Fruit fly (Drosophila melanogaster) whole organism, adult: ENCODE results near the gene CG6614.

ENCODE experiments used
- CG11617 ChIP-seq: fragments of 200-800 bp; sonication (Bioruptor generic); optimal IDR thresholded peaks from 2 replicates; lab custom pipeline; 2017; ENCODE audit warnings: mild to moderate bottlenecking, missing biosample characterization, missing genetic modification reagents, missing genetic modification characterization
- CG12768 ChIP-seq: fragments of 200-800 bp; sonication (Bioruptor generic); optimal IDR thresholded peaks from 2 replicates; lab custom pipeline; 2017; ENCODE audit warnings: missing biosample characterization, missing genetic modification characterization, mild to moderate bottlenecking, moderate library complexity, missing genetic modification reagents
- CG14711 ChIP-seq: fragments of 200-800 bp; sonication (Bioruptor generic); optimal IDR thresholded peaks from 2 replicates; lab custom pipeline; 2018; ENCODE audit warnings: missing biosample characterization, mild to moderate bottlenecking, missing genetic modification characterization, moderate library complexity
- CG1620 ChIP-seq: fragments of 200-800 bp; sonication (Bioruptor generic); optimal IDR thresholded peaks from 2 replicates; lab custom pipeline; 2016; ENCODE audit warnings: missing biosample characterization, missing genetic modification characterization
- CG33017 ChIP-seq: fragments of 200-800 bp; sonication (Bioruptor generic); optimal IDR thresholded peaks from 2 replicates; lab custom pipeline; 2018; ENCODE audit warnings: missing biosample characterization, mild to moderate bottlenecking, missing genetic modification characterization, moderate library complexity
- CG5204 ChIP-seq: fragments of 200-800 bp; sonication (Bioruptor generic); optimal IDR thresholded peaks from 2 replicates; lab custom pipeline; 2016; ENCODE audit warnings: missing biosample characterization, missing genetic modification characterization
- CG7045 ChIP-seq: fragments of 200-800 bp; sonication (Bioruptor generic); optimal IDR thresholded peaks from 2 replicates; lab custom pipeline; 2017; ENCODE audit warnings: missing biosample characterization, mild to moderate bottlenecking, missing genetic modification characterization
- CG7101 ChIP-seq: fragments of 200-800 bp; sonication (Bioruptor generic); optimal IDR thresholded peaks from 2 replicates; lab custom pipeline; 2018; ENCODE audit warnings: missing biosample characterization, mild to moderate bottlenecking, missing genetic modification characterization, moderate library complexity
- Clk ChIP-seq: fragments of 200-800 bp; sonication (Bioruptor generic); optimal IDR thresholded peaks from 2 replicates; lab custom pipeline; 2017; ENCODE audit warnings: missing biosample characterization, missing genetic modification characterization
- Crg-1 ChIP-seq: fragments of 200-800 bp; sonication (Bioruptor generic); optimal IDR thresholded peaks from 2 replicates; lab custom pipeline; 2016; ENCODE audit warnings: missing biosample characterization, missing genetic modification characterization
- Hr96 ChIP-seq: fragments of 200-800 bp; sonication (Bioruptor generic); optimal IDR thresholded peaks from 2 replicates; lab custom pipeline; 2016; ENCODE audit warnings: missing biosample characterization, missing genetic modification characterization
- Mnt ChIP-seq: fragments of 200-800 bp; sonication (Bioruptor generic); optimal IDR thresholded peaks from 2 replicates; lab custom pipeline; 2016; ENCODE audit warnings: missing biosample characterization, mild to moderate bottlenecking, missing genetic modification characterization
- bab1 ChIP-seq: fragments of 200-800 bp; sonication (Bioruptor generic); optimal IDR thresholded peaks from 3 replicates; lab custom pipeline; 2019; ENCODE audit warnings: missing biosample characterization, mild to moderate bottlenecking, missing genetic modification characterization, moderate library complexity
- cic ChIP-seq: fragments of 200-800 bp; sonication (Bioruptor generic); optimal IDR thresholded peaks from 2 replicates; lab custom pipeline; 2017; ENCODE audit warnings: missing biosample characterization, mild to moderate bottlenecking, missing genetic modification characterization, moderate library complexity
- cnc ChIP-seq, 2 experiments: fragments of >200 bp; optimal IDR thresholded peaks; 2 replicates each; lab custom pipeline; 2017
- kay ChIP-seq: fragments of 200-800 bp; sonication (Bioruptor generic); peaks from one replicate; lab custom pipeline; 2016; ENCODE audit warnings: missing biosample characterization, missing genetic modification characterization, borderline replicate concordance
- ovo ChIP-seq: fragments of 200-800 bp; sonication (Bioruptor generic); optimal IDR thresholded peaks from 2 replicates; lab custom pipeline; 2016; ENCODE audit warnings: missing biosample characterization, missing genetic modification characterization
- pad ChIP-seq: fragments of 200-800 bp; sonication (Bioruptor generic); optimal IDR thresholded peaks from 3 replicates; lab custom pipeline; 2017; ENCODE audit warnings: missing biosample characterization, missing genetic modification characterization, mild to moderate bottlenecking, moderate library complexity, missing genetic modification reagents
- tj ChIP-seq: fragments of 200-800 bp; sonication (Bioruptor generic); optimal IDR thresholded peaks from 3 replicates; lab custom pipeline; 2017; ENCODE audit warnings: missing biosample characterization, mild to moderate bottlenecking, missing genetic modification characterization, moderate library complexity
- toe ChIP-seq: fragments of 200-800 bp; sonication (Bioruptor generic); optimal IDR thresholded peaks from 2 replicates; lab custom pipeline; 2016; ENCODE audit warnings: missing biosample characterization, missing genetic modification characterization

The CG6614 gene

DNA sequence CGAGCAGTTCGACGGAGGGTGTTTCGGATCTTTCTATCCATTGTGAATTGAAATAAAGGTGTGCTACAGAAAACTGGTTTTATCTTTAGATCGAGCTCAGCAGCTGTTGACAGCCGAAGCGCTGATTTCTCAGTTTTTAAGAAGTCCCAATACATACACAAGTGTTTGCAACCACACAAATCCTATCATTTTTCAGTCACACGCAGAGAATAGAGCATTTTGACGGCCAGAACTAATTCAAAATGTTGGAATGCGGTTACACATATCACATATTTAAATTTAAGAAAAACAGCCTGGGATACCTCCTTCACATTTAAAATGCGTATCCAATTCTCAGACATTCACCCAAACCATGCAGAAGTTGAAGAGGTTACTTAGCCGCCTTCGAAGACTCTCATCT lies at the start of gene CG6614:
Gene CG6614 (minus strand): TSS at position 101 of the 400 bp plus-strand sequence.
- TF ChIP-seq Crg-1 (no peak), CG14711 (tag; lab: Kevin White, UChicago) (no peak), CG7045 (no peak), CG11617 (no peak), Clk (GFP tag; lab: Kevin White, UChicago) (no peak), cic (GFP tag; lab: Kevin White, UChicago) (no peak), tj (GFP tag; lab: Kevin White, UChicago) (no peak), CG7101 (tag; lab: Kevin White, UChicago) (no peak), Hr96 (GFP tag; lab: Kevin White, UChicago) (no peak), ovo (GFP tag; lab: Kevin White, UChicago) (no peak), bab1 (no peak), kay (GFP tag; lab: Kevin White, UChicago) (no peak), toe (GFP tag; lab: Kevin White, UChicago) (no peak), Mnt (GFP tag; lab: Kevin White, UChicago) (no peak), pad (GFP tag; lab: Kevin White, UChicago) (no peak), CG1620 (GFP tag; lab: Kevin White, UChicago) (no peak), CG12768 (GFP tag; lab: Kevin White, UChicago) (no peak), CG5204 (GFP tag; lab: Kevin White, UChicago) (no peak)

DNA sequence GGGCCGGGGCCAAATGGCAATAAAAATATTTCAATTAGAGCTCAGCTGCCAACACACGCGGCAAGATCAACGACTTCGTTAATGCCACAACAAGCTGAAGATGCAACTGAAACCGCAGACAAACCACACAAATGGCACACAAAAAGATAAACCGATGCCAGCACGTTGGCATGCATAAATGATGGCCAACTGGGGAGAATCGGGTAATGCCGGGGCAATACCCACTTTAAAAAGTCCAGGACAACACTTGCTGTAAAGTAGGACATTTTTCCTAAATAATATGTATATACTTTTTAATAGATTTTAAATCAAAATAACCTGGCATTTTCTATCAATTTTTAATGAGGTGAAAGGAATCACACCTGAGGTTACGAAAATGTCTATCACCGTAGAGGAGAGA lies 45.9 kb upstream of the CG6614 start, which contains the start of gene CG4988:
Gene CG4988 (plus strand): TSS at position 301 of the 400 bp plus-strand sequence.
- TF ChIP-seq CG33017, result no peak
- TF ChIP-seq bab1, result no peak
- no peak for TF ChIP-seq tj (GFP tag; lab: Kevin White, UChicago)

DNA sequence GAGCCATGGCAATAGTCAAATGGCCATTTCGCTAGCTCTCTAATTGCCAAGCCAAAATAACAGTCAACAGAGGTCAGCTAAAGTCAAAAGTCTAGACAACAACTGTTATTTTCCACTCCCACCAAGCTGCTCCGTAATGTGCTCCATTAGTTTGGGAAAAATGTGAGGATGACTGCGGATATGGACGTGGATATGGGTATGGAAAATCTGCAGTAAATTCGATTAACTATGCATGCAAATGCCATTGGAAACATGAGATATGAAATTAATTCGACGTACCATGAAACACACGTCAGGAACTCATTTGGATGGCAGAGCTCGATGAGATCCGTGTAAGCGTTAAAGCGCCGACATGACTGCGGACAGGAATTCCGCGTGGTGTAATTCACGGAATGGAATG lies 14.3 kb upstream of the CG6614 start, which contains the start of gene CG44477:
Gene CG44477 (plus strand): TSS at position 301 of the 400 bp plus-strand sequence.
- no peak for TF ChIP-seq CG11617
- TF ChIP-seq CG7101 (tag; lab: Kevin White, UChicago), result no peak
- TF ChIP-seq CG5204 (GFP tag; lab: Kevin White, UChicago), result no peak

DNA sequence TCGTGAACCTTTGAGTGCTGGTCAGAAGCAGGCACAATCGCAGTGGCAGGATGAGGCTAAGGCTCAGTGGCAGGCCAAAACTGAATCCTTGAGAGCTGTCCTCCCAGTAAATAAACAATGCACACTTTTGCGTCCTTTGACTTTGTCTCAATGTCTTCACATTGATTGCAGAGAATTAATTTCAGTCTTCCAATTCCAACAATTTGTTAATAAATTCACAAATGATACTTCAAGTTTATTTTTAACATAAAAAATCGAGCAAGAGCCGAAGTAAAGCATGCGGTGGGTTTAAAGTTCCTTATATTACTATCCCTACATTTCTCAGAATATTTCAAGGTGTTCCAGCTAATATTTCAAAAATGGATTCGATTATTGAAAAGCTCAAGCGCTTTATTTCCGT lies 8.5 kb upstream of the CG6614 start, which contains the start of gene CG43167:
Gene CG43167 (plus strand): TSS at position 301 of the 400 bp plus-strand sequence.
- TF ChIP-seq CG12768 (GFP tag; lab: Kevin White, UChicago) (no peak), CG11617 (no peak), bab1 (no peak), CG7101 (tag; lab: Kevin White, UChicago) (no peak), Mnt (GFP tag; lab: Kevin White, UChicago) (no peak), CG33017 (no peak), Hr96 (GFP tag; lab: Kevin White, UChicago) (no peak), Clk (GFP tag; lab: Kevin White, UChicago) (no peak), cic (GFP tag; lab: Kevin White, UChicago) (no peak), CG5204 (GFP tag; lab: Kevin White, UChicago) (no peak), CG14711 (tag; lab: Kevin White, UChicago) (no peak), pad (GFP tag; lab: Kevin White, UChicago) (no peak)

DNA sequence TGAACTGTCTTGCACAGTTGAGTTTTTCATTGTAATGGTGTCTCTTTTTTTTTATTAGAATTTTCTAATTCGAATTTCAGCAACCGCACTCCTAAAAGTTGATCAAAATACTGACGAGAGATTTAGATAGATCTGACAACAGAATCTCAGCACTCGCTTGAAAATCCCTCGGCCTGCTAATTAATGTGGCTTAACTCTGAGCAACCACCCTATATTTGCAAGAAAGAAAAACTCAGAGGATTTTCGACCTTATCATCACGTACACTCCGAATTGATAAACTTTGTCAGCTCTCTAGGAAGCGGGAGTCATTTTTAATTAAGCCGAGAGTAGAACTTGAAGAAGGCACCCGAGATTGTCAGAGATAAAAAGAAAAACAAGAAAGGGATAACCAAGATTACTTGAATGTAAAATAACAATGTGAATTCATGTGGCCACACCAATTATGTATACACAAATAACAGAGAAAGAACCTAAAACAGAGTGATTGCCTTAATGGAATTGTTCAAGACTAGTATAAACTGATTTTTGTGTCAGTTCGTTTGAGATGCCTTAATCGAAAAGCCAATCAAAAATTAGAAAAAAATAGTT lies 3.4 kb upstream of the CG6614 start, which contains the start of the genes CG12307 and CG4983:
Gene CG12307 (minus strand): TSS at position 101 of the 589 bp plus-strand sequence.
Gene CG4983 (plus strand): TSS at position 539 of the 589 bp plus-strand sequence.
- TF ChIP-seq pad (GFP tag; lab: Kevin White, UChicago), result no peak
- TF ChIP-seq Mnt (GFP tag; lab: Kevin White, UChicago), result no peak
- TF ChIP-seq bab1, result no peak
- no peak for TF ChIP-seq CG12768 (GFP tag; lab: Kevin White, UChicago)
- TF ChIP-seq CG14711 (tag; lab: Kevin White, UChicago), result no peak
- TF ChIP-seq CG1620 (GFP tag; lab: Kevin White, UChicago), result no peak
- TF ChIP-seq CG7045, result no peak
- no peak for TF ChIP-seq CG5204 (GFP tag; lab: Kevin White, UChicago)
- no peak for TF ChIP-seq kay (GFP tag; lab: Kevin White, UChicago)
- no peak for TF ChIP-seq ovo (GFP tag; lab: Kevin White, UChicago)
- TF ChIP-seq tj (GFP tag; lab: Kevin White, UChicago), result no peak
- TF ChIP-seq CG7101 (tag; lab: Kevin White, UChicago), result no peak
- TF ChIP-seq CG11617, result no peak
- no peak for TF ChIP-seq CG33017
- TF ChIP-seq Hr96 (GFP tag; lab: Kevin White, UChicago), result no peak
- TF ChIP-seq Clk (GFP tag; lab: Kevin White, UChicago), result no peak
- TF ChIP-seq cnc (optimal IDR thresholded peaks at IDR 0.05; lab: Kevin White, UChicago), result no peak
- TF ChIP-seq Crg-1, result no peak
- TF ChIP-seq cic (GFP tag; lab: Kevin White, UChicago), result no peak

DNA sequence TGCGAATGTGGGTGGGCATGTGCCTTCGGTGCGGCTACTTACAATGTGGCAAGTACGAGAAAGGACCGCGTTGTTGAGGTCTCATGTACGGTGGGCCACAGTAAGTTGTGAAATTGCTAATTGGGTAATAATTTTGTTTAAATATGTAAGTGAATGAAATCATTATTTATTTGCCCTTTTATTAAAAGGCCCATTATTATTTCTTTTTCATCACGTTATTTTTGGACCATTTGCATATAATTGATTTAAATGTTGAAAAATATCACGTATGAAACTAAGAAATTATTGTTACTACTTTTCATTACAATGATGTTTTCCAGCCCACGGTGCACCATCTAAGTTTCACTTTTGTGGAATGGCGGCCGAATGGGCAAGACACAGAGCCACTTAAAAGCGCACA lies 20.3 kb downstream of the CG6614 start:
- TF ChIP-seq CG5204 (GFP tag; lab: Kevin White, UChicago), result peak; percentile 44
- TF ChIP-seq pad (GFP tag; lab: Kevin White, UChicago), result no peak

DNA sequence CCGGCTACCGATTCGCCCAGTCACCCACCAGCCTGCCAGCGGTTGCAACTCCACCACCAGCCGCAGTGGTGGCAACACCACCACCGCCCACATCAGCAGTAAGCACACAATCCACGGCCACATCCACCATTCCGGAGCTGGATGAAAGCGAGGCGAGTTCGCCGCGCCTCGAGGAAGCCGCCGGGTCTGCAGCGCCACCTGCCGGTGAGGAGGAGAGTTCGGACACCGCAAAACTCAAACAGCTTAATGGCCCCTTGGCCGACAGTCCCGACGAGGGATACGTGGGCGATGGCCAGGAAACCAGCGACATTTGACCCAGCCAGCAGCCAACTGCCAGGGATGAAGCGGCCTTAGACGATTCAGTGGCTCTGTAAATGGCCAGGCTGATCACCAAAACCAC lies 24.4 kb downstream of the CG6614 start:
- no peak for TF ChIP-seq CG33017
- TF ChIP-seq CG12768 (GFP tag; lab: Kevin White, UChicago), result no peak
- TF ChIP-seq ovo (GFP tag; lab: Kevin White, UChicago), result no peak
- TF ChIP-seq cic (GFP tag; lab: Kevin White, UChicago), result no peak
- TF ChIP-seq CG7101 (tag; lab: Kevin White, UChicago), result no peak
- TF ChIP-seq CG14711 (tag; lab: Kevin White, UChicago), result no peak
- no peak for TF ChIP-seq bab1
- no peak for TF ChIP-seq CG5204 (GFP tag; lab: Kevin White, UChicago)
- TF ChIP-seq pad (GFP tag; lab: Kevin White, UChicago), result no peak
- no peak for TF ChIP-seq Mnt (GFP tag; lab: Kevin White, UChicago)
- no peak for TF ChIP-seq CG1620 (GFP tag; lab: Kevin White, UChicago)
- no peak for TF ChIP-seq CG7045
- TF ChIP-seq tj (GFP tag; lab: Kevin White, UChicago), result no peak
- TF ChIP-seq Crg-1, result no peak
- no peak for TF ChIP-seq Hr96 (GFP tag; lab: Kevin White, UChicago)
- TF ChIP-seq cnc (optimal IDR thresholded peaks at IDR 0.05; lab: Kevin White, UChicago), result no peak
